Worm (Caenorhabditis elegans) whole organism, young adult: Measurements from ENCODE around the gene T25B9.12.
A peak's percentile ranks its signal among the peaks of the same experiment; 100 is the strongest.

Experiments
- C17E4.6 ChIP-seq: fragments of 200-800 bp; sonication (Bioruptor generic); IDR thresholded peaks from 2 replicates; pipeline ENCODE4 v1.3.6; 2022; ENCODE audit warnings: missing genetic modification reagents, missing genetic modification characterization, missing compliant biosample characterization
- F37B4.10 ChIP-seq: fragments of 200-800 bp; sonication (Bioruptor generic); IDR thresholded peaks from 2 replicates; pipeline ENCODE4 v1.3.6; 2022; ENCODE audit warnings: missing genetic modification characterization, missing compliant biosample characterization
- F49E8.2 ChIP-seq: sonication (generic microtip); optimal IDR thresholded peaks from 3 replicates; lab custom pipeline; 2017; ENCODE audit warnings: missing genetic modification characterization, mild to moderate bottlenecking, missing compliant biosample characterization, antibody characterized with exemption, moderate library complexity; ENCODE audit not compliant: insufficient read depth
- F57C9.4 ChIP-seq: sonication (generic microtip); optimal IDR thresholded peaks from 2 replicates; lab custom pipeline; 2017; ENCODE audit warnings: mild to moderate bottlenecking, missing genetic modification characterization, missing compliant biosample characterization
- K11D2.4 ChIP-seq: fragments of 200-800 bp; sonication (Bioruptor generic); IDR thresholded peaks from 2 replicates; pipeline ENCODE4 v1.3.6; 2022; ENCODE audit warnings: missing genetic modification reagents, missing genetic modification characterization, missing compliant biosample characterization
- ama-1 ChIP-seq, 3 experiments: fragments of 150-350 bp in 1 of 3; sonication (generic microtip) in 2 of 3; optimal IDR thresholded peaks; 2 replicates each; lab custom pipeline; 2014 to 2018; ENCODE audit warnings: missing biosample characterization in 2 of 3, missing genetic modification characterization in 2 of 3, missing genetic modification reagents in 2 of 3
- aptf-3 ChIP-seq: fragments of 200-800 bp; sonication (Bioruptor generic); IDR thresholded peaks from 2 replicates; pipeline ENCODE4 v1.3.6; 2022; ENCODE audit warnings: missing genetic modification characterization, missing compliant biosample characterization
- bed-1 ChIP-seq: fragments of 200-800 bp; sonication (Bioruptor generic); IDR thresholded peaks from 2 replicates; pipeline ENCODE4 v1.3.6; 2022; ENCODE audit warnings: missing genetic modification reagents, missing genetic modification characterization, missing compliant biosample characterization
- cebp-1 ChIP-seq, 2 experiments: fragments of 200-800 bp in 1 of 2; sonication (Bioruptor generic) in 1 of 2; sonication (generic microtip) in 1 of 2; IDR thresholded peaks in 1 of 2; optimal IDR thresholded peaks in 1 of 2; 2 replicates each; pipeline versions ENCODE4 v1.3.6 to Lab custom; 2017 to 2022; ENCODE audit warnings: missing compliant biosample characterization in 2 of 2, missing genetic modification characterization in 2 of 2, mild to moderate bottlenecking in 1 of 2, missing genetic modification reagents in 1 of 2, moderate library complexity in 1 of 2
- cebp-2 ChIP-seq: fragments of 200-800 bp; sonication (Bioruptor generic); IDR thresholded peaks from 2 replicates; pipeline ENCODE4 v1.3.6; 2022; ENCODE audit warnings: missing genetic modification characterization, missing compliant biosample characterization
- ceh-100 ChIP-seq: fragments of 200-800 bp; sonication (Bioruptor generic); IDR thresholded peaks from 2 replicates; pipeline ENCODE4 v1.3.6; 2022; ENCODE audit warnings: missing genetic modification reagents, missing genetic modification characterization, missing compliant biosample characterization
- chd-7 ChIP-seq: sonication (generic microtip); optimal IDR thresholded peaks from 2 replicates; lab custom pipeline; 2016; ENCODE audit warnings: mild to moderate bottlenecking, missing genetic modification characterization, moderate library complexity, missing compliant biosample characterization
- ekl-4 ChIP-seq: fragments of 200-800 bp; sonication (Bioruptor generic); IDR thresholded peaks from 2 replicates; pipeline ENCODE4 v1.3.6; 2022; ENCODE audit warnings: missing genetic modification reagents, missing genetic modification characterization, missing compliant biosample characterization
- ets-4 ChIP-seq: fragments of 200-800 bp; sonication (Bioruptor generic); optimal IDR thresholded peaks from 2 replicates; lab custom pipeline; 2018; ENCODE audit warnings: mild to moderate bottlenecking, missing genetic modification characterization, missing compliant biosample characterization
- fkh-3 ChIP-seq: sonication (generic microtip); optimal IDR thresholded peaks from 2 replicates; lab custom pipeline; 2016; ENCODE audit warnings: mild to moderate bottlenecking, missing genetic modification characterization, missing compliant biosample characterization
- hlh-12 ChIP-seq: sonication (generic microtip); optimal IDR thresholded peaks from 2 replicates; lab custom pipeline; 2016; ENCODE audit warnings: missing genetic modification characterization, missing compliant biosample characterization
- hmg-1.2 ChIP-seq: fragments of 200-800 bp; sonication (Bioruptor generic); IDR thresholded peaks from 2 replicates; pipeline ENCODE4 v1.3.6; 2022; ENCODE audit warnings: missing genetic modification reagents, missing genetic modification characterization, missing compliant biosample characterization
- let-607 ChIP-seq, 2 experiments: fragments of 200-800 bp in 1 of 2; sonication (Bioruptor generic) in 1 of 2; sonication (generic microtip) in 1 of 2; optimal IDR thresholded peaks; 2 replicates each; lab custom pipeline; 2016 to 2018; ENCODE audit warnings: mild to moderate bottlenecking in 2 of 2, missing compliant biosample characterization in 2 of 2, missing genetic modification characterization in 2 of 2, moderate library complexity in 2 of 2, missing genotype in 1 of 2
- lin-54 ChIP-seq: fragments of 200-800 bp; sonication (Bioruptor generic); optimal IDR thresholded peaks from 2 replicates; lab custom pipeline; 2018; ENCODE audit warnings: mild to moderate bottlenecking, missing genetic modification characterization, missing compliant biosample characterization
- madf-10 ChIP-seq: sonication (generic microtip); optimal IDR thresholded peaks from 2 replicates; lab custom pipeline; 2016; ENCODE audit warnings: mild to moderate bottlenecking, missing genetic modification characterization, missing compliant biosample characterization
- madf-6 ChIP-seq: fragments of 200-800 bp; sonication (Bioruptor generic); IDR thresholded peaks from 2 replicates; pipeline ENCODE4 v1.3.6; 2022; ENCODE audit warnings: missing genetic modification reagents, missing genetic modification characterization, missing compliant biosample characterization
- madf-8 ChIP-seq: fragments of 200-800 bp; sonication (Bioruptor generic); conservative IDR thresholded peaks from 2 replicates; pipeline ENCODE4 v1.3.6; 2022; ENCODE audit warnings: missing genetic modification reagents, missing genetic modification characterization, missing compliant biosample characterization
- mcd-1 ChIP-seq: fragments of 200-800 bp; sonication (Bioruptor generic); IDR thresholded peaks from 2 replicates; pipeline ENCODE4 v1.3.6; 2022; ENCODE audit warnings: missing genetic modification reagents, missing genetic modification characterization, missing compliant biosample characterization
- nhr-90 ChIP-seq: sonication (generic microtip); optimal IDR thresholded peaks from 2 replicates; lab custom pipeline; 2016; ENCODE audit warnings: missing genotype, mild to moderate bottlenecking, missing genetic modification characterization, missing compliant biosample characterization
- pbrm-1 ChIP-seq: fragments of 200-800 bp; sonication (Bioruptor generic); IDR thresholded peaks from 2 replicates; pipeline ENCODE4 v1.3.6; 2022; ENCODE audit warnings: missing genetic modification reagents, missing genetic modification characterization, missing compliant biosample characterization
- snpc-3.4 ChIP-seq: sonication (generic microtip); optimal IDR thresholded peaks from 2 replicates; lab custom pipeline; 2017; ENCODE audit warnings: missing genetic modification characterization, mild to moderate bottlenecking, missing compliant biosample characterization, antibody characterized with exemption, moderate library complexity, missing genotype, missing genetic modification reagents
- somi-1 ChIP-seq: fragments of 200-800 bp; sonication (Bioruptor generic); optimal IDR thresholded peaks from 2 replicates; lab custom pipeline; 2018; ENCODE audit warnings: mild to moderate bottlenecking, missing genetic modification characterization, missing compliant biosample characterization
- sptf-2 ChIP-seq: fragments of 200-800 bp; sonication (Bioruptor generic); optimal IDR thresholded peaks from 2 replicates; lab custom pipeline; 2018; ENCODE audit warnings: mild to moderate bottlenecking, missing genetic modification characterization, missing compliant biosample characterization
- tbp1 ChIP-seq: fragments of 200-800 bp; sonication (Bioruptor generic); optimal IDR thresholded peaks from 2 replicates; lab custom pipeline; 2018; ENCODE audit warnings: mild to moderate bottlenecking, missing genetic modification characterization, missing compliant biosample characterization
- tlf-1 ChIP-seq: fragments of 200-800 bp; sonication (Bioruptor generic); optimal IDR thresholded peaks from 2 replicates; lab custom pipeline; 2018; ENCODE audit warnings: mild to moderate bottlenecking, missing genetic modification characterization, missing compliant biosample characterization
- unc-62 ChIP-seq: fragments of 150-350 bp; optimal IDR thresholded peaks from 2 replicates; lab custom pipeline; 2014; ENCODE audit warnings: missing biosample characterization, missing genetic modification reagents, missing genetic modification characterization
- ztf-26 ChIP-seq: sonication (generic microtip); optimal IDR thresholded peaks from 2 replicates; lab custom pipeline; 2017; ENCODE audit warnings: missing genetic modification characterization, missing compliant biosample characterization

The T25B9.12 gene

ce11 chrIV:10766071-10766470 is 918 bp downstream of the T25B9.12 start (continued):
- TF ChIP-seq ceh-100 (GFP tag; lab: Robert Waterston, UW) (no peak), lin-54 (GFP tag; lab: Kevin White, UChicago) (peak; percentile 33), hlh-12 (no peak)
- TF ChIP-seq, all 124 proteins: peak for 20

ce11 chrIV:10768146-10768636 is 3.0 kb downstream of the T25B9.12 start, which contains the start of gene T25B9.8:
Gene T25B9.8 (minus strand): TSS chrIV:10768196.
- TF ChIP-seq madf-10 (tag; lab: Kevin White, UChicago) = no peak
- TF ChIP-seq hmg-1.2 (GFP tag; lab: Robert Waterston, UW) = peak; percentile 65; the same call in 1 of the 2 replicates
- TF ChIP-seq somi-1 (GFP tag; lab: Kevin White, UChicago) = no peak
- no peak for TF ChIP-seq chd-7 (tag; lab: Kevin White, UChicago)

- no peak for TF ChIP-seq snpc-3.4 (tag; lab: Kevin White, UChicago)
- no peak for TF ChIP-seq madf-6 (GFP tag; lab: Robert Waterston, UW)
- no peak for TF ChIP-seq ztf-26
- no peak for TF ChIP-seq aptf-3 (GFP tag; lab: Robert Waterston, UW)
- TF ChIP-seq unc-62 (GFP tag; lab: Kevin White, UChicago) = no peak
- no peak for TF ChIP-seq cebp-2 (GFP tag; lab: Robert Waterston, UW)
- TF ChIP-seq bed-1 (GFP tag; lab: Robert Waterston, UW) = no peak
- TF ChIP-seq F57C9.4 (tag; lab: Kevin White, UChicago) = no peak
- no peak for TF ChIP-seq fkh-3
- no peak for TF ChIP-seq cebp-1 (GFP tag; IDR thresholded peaks at IDR 0.05; lab: Robert Waterston, UW)
- TF ChIP-seq cebp-1 (tag; optimal IDR thresholded peaks at IDR 0.05; lab: Kevin White, UChicago) = no peak
- no peak for TF ChIP-seq sptf-2
- TF ChIP-seq pbrm-1 (GFP tag; lab: Robert Waterston, UW) = no peak
- TF ChIP-seq ets-4 (GFP tag; lab: Kevin White, UChicago) = no peak
Observed at ce11 chrIV:10769353-10769752, 4.2 kb downstream of the T25B9.12 start, which contains the start of gene T25B9.9. Gene T25B9.9 (plus strand): TSS chrIV:10769653.

ce11 chrIV:10771296-10771695 is 6.1 kb downstream of the T25B9.12 start:
- no peak for TF ChIP-seq nhr-90 (tag; lab: Kevin White, UChicago)
- TF ChIP-seq C17E4.6 (GFP tag; lab: Robert Waterston, UW) = no peak
- TF ChIP-seq mcd-1 (GFP tag; lab: Robert Waterston, UW) = no peak
- no peak for TF ChIP-seq ama-1 (optimal IDR thresholded peaks at IDR 0.05; lab: Kevin White, UChicago)
- TF ChIP-seq ama-1 (GFP tag; optimal IDR thresholded peaks at IDR 0.05; lab: Kevin White, UChicago) = no peak
- no peak for TF ChIP-seq F37B4.10
- no peak for TF ChIP-seq madf-8
- TF ChIP-seq F49E8.2 (tag; lab: Kevin White, UChicago) = no peak
- TF ChIP-seq K11D2.4 (GFP tag; lab: Robert Waterston, UW) = no peak
- no peak for TF ChIP-seq tbp1 (GFP tag; lab: Kevin White, UChicago)
- TF ChIP-seq ekl-4 (GFP tag; lab: Robert Waterston, UW) = no peak
- TF ChIP-seq let-607 (tag; optimal IDR thresholded peaks at IDR 0.05; lab: Kevin White, UChicago) = no peak
- TF ChIP-seq cebp-1 (GFP tag; IDR thresholded peaks at IDR 0.05; lab: Robert Waterston, UW) = no peak
- no peak for TF ChIP-seq cebp-1 (tag; optimal IDR thresholded peaks at IDR 0.05; lab: Kevin White, UChicago)
- TF ChIP-seq tlf-1 (GFP tag; lab: Kevin White, UChicago) = no peak
- TF ChIP-seq, all 124 proteins: peak for 0
